Worm (Caenorhabditis elegans): ENCODE measurements around the gene fbxb-107.

Gene fbxb-107

ce11 chrII:2800550-2801233 lies 42.1 kb downstream of the fbxb-107 start, which contains the start of gene nhr-119:
Gene nhr-119 (minus strand): TSS chrII:2800600.
- TF ChIP-seq tra-4 (tag; optimal IDR thresholded peaks at IDR 0.05) = no peak

ce11 chrII:2801764-2802163 lies 43.2 kb downstream of the fbxb-107 start:
- no peak for TF ChIP-seq tbx-11 (GFP tag; IDR thresholded peaks at IDR 0.05)
- TF ChIP-seq hnd-1 (tag; optimal IDR thresholded peaks at IDR 0.05) = no peak
- TF ChIP-seq hmg-4 (GFP tag; optimal IDR thresholded peaks at IDR 0.05) = no peak
- TF ChIP-seq sea-1 (GFP tag; conservative IDR thresholded peaks at IDR 0.05) = no peak
- TF ChIP-seq flt-1 (GFP tag; IDR thresholded peaks at IDR 0.05) = no peak
- no peak for TF ChIP-seq tra-4 (tag; optimal IDR thresholded peaks at IDR 0.05)
- no peak for TF ChIP-seq ama-1 (optimal IDR thresholded peaks at IDR 0.05)
- no peak for TF ChIP-seq hmbx-1 (tag; optimal IDR thresholded peaks at IDR 0.05)
- TF ChIP-seq ceh-36 (tag; optimal IDR thresholded peaks at IDR 0.05) = no peak
- TF ChIP-seq F13C5.2 (tag; optimal IDR thresholded peaks at IDR 0.05) = no peak
- no peak for TF ChIP-seq scrt-1 (GFP tag; IDR thresholded peaks at IDR 0.05)

ce11 chrII:2802804-2803586 lies 44.4 kb downstream of the fbxb-107 start:
- TF ChIP-seq hmg-4 (GFP tag; optimal IDR thresholded peaks at IDR 0.05) (no peak), tra-4 (tag; optimal IDR thresholded peaks at IDR 0.05) (no peak), pes-1 (GFP tag; IDR thresholded peaks at IDR 0.05) (no peak), ceh-36 (tag; optimal IDR thresholded peaks at IDR 0.05) (no peak), sea-1 (GFP tag; conservative IDR thresholded peaks at IDR 0.05) (no peak), ceh-13 (GFP tag; optimal IDR thresholded peaks at IDR 0.05) (no peak), tbx-11 (GFP tag; IDR thresholded peaks at IDR 0.05) (no peak), F13C5.2 (tag; optimal IDR thresholded peaks at IDR 0.05) (no peak), ets-7 (tag; optimal IDR thresholded peaks at IDR 0.05) (no peak), flt-1 (GFP tag; IDR thresholded peaks at IDR 0.05) (no peak), tbx-37 (GFP tag; conservative IDR thresholded peaks at IDR 0.05) (no peak), hmbx-1 (tag; optimal IDR thresholded peaks at IDR 0.05) (no peak), aly-1 (tag; optimal IDR thresholded peaks at IDR 0.05) (no peak), B0310.2 (tag; optimal IDR thresholded peaks at IDR 0.05) (no peak), scrt-1 (GFP tag; IDR thresholded peaks at IDR 0.05) (no peak), ama-1 (optimal IDR thresholded peaks at IDR 0.05) (no peak), hnd-1 (tag; optimal IDR thresholded peaks at IDR 0.05) (no peak)

ce11 chrII:2804245-2804644 lies 45.7 kb downstream of the fbxb-107 start:
- no peak for TF ChIP-seq sea-1 (GFP tag; conservative IDR thresholded peaks at IDR 0.05)
- no peak for TF ChIP-seq B0310.2 (tag; optimal IDR thresholded peaks at IDR 0.05)
- TF ChIP-seq flt-1 (GFP tag; IDR thresholded peaks at IDR 0.05) = no peak
- no peak for TF ChIP-seq aly-1 (tag; optimal IDR thresholded peaks at IDR 0.05)
- no peak for TF ChIP-seq ama-1 (optimal IDR thresholded peaks at IDR 0.05)
- no peak for TF ChIP-seq tbx-11 (GFP tag; IDR thresholded peaks at IDR 0.05)
- TF ChIP-seq ceh-13 (GFP tag; optimal IDR thresholded peaks at IDR 0.05) = no peak
- no peak for TF ChIP-seq F13C5.2 (tag; optimal IDR thresholded peaks at IDR 0.05)
- TF ChIP-seq hmg-4 (GFP tag; optimal IDR thresholded peaks at IDR 0.05) = no peak

- no peak for TF ChIP-seq ceh-13 (GFP tag; optimal IDR thresholded peaks at IDR 0.05)
These were observed 46.4 kb downstream of the fbxb-107 start for ce11 chrII:2804949-2805348.

ce11 chrII:2805566-2805965 lies 47.0 kb downstream of the fbxb-107 start:
- TF ChIP-seq tbx-11 (GFP tag; IDR thresholded peaks at IDR 0.05) (no peak), ets-7 (tag; optimal IDR thresholded peaks at IDR 0.05) (no peak), hmg-4 (GFP tag; optimal IDR thresholded peaks at IDR 0.05) (no peak), B0310.2 (tag; optimal IDR thresholded peaks at IDR 0.05) (no peak), F13C5.2 (tag; optimal IDR thresholded peaks at IDR 0.05) (no peak), tra-4 (tag; optimal IDR thresholded peaks at IDR 0.05) (no peak), tbx-37 (GFP tag; conservative IDR thresholded peaks at IDR 0.05) (no peak), ceh-13 (GFP tag; optimal IDR thresholded peaks at IDR 0.05) (no peak)

ce11 chrII:2807674-2808206 lies 49.2 kb downstream of the fbxb-107 start, which contains the start of gene K12H6.12:
Gene K12H6.12 (plus strand): TSS chrII:2808156.
- TF ChIP-seq tra-4 (tag; optimal IDR thresholded peaks at IDR 0.05) (no peak), ets-7 (tag; optimal IDR thresholded peaks at IDR 0.05) (no peak), hmbx-1 (tag; optimal IDR thresholded peaks at IDR 0.05) (no peak), B0310.2 (tag; optimal IDR thresholded peaks at IDR 0.05) (no peak), scrt-1 (GFP tag; IDR thresholded peaks at IDR 0.05) (no peak), sea-1 (GFP tag; conservative IDR thresholded peaks at IDR 0.05) (no peak), hmg-4 (GFP tag; optimal IDR thresholded peaks at IDR 0.05) (no peak), aly-1 (tag; optimal IDR thresholded peaks at IDR 0.05) (no peak)

Measured in whole organism, early embryonic.